Worm (Caenorhabditis elegans): ENCODE results near the gene glt-7.

The glt-7 gene

DNA sequence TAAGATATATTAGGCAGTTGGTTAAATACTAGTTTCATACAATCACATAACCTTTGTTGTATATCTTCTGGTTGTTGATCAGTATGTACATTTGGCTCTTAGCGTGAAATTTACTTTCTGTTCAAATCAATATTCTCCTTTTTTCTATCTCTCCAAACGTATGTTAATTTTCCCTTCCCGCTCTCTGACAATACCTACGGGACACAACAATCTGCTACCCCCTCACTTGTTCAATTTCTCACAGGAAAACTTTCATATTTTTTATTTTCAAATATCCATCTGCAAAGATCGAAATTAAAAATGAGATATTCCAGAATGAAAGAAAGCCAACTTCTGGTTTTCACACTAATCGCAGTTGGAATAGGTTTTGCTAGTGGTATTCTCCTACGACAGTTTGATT lies at the start of gene glt-7:
Gene glt-7, plus strand, starts transcription at position 301 of the 400 bp plus-strand sequence.
- TF ChIP-seq mbf-1 (tag; optimal IDR thresholded peaks at IDR 0.05) (no peak), ama-1 (optimal IDR thresholded peaks at IDR 0.05) (no peak), fos-1 (tag; optimal IDR thresholded peaks at IDR 0.05) (no peak), lsy-2 (tag; optimal IDR thresholded peaks at IDR 0.05) (no peak), ceh-16 (tag; optimal IDR thresholded peaks at IDR 0.05) (no peak), peb-1 (tag; optimal IDR thresholded peaks at IDR 0.05) (no peak), nhr-21 (tag; optimal IDR thresholded peaks at IDR 0.05) (no peak), F13H6.1 (tag; optimal IDR thresholded peaks at IDR 0.05) (no peak), R02D3.7 (tag; optimal IDR thresholded peaks at IDR 0.05) (no peak), sma-9 (GFP tag; optimal IDR thresholded peaks at IDR 0.05) (no peak), sma-9 (tag; optimal IDR thresholded peaks at IDR 0.05) (no peak), unc-39 (tag; optimal IDR thresholded peaks at IDR 0.05) (no peak)

DNA sequence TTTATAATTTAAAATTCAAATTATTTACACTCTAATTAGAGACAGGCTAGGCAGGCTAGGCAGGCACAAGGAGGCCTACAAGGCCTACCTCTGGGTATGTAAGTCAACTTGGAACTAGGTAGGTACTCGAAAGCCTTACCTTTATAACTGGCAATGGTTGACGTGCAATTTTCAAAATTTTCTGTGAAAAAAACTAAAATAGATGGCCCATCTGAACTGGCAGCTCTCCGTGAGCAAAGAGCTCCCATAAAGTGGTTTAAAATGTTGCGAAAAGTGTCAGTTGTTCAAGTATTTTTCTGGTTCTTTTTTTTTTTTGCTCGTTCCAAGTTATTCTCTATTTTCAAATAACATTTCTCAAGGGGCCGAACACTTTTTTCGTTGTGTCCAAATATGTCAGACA lies 47.9 kb upstream of the glt-7 start:
- TF ChIP-seq elt-3 (tag; optimal IDR thresholded peaks at IDR 0.05) (no peak), unc-39 (tag; optimal IDR thresholded peaks at IDR 0.05) (no peak), ceh-16 (tag; optimal IDR thresholded peaks at IDR 0.05) (no peak), dmd-4 (tag; optimal IDR thresholded peaks at IDR 0.05) (no peak), nhr-21 (tag; optimal IDR thresholded peaks at IDR 0.05) (no peak), mab-5 (tag; optimal IDR thresholded peaks at IDR 0.05) (no peak), sma-9 (GFP tag; optimal IDR thresholded peaks at IDR 0.05) (no peak), sma-9 (tag; optimal IDR thresholded peaks at IDR 0.05) (no peak), ceh-82 (tag; optimal IDR thresholded peaks at IDR 0.05) (no peak), Y55F3AM.14 (GFP tag; optimal IDR thresholded peaks at IDR 0.05) (no peak), sma-3 (GFP tag; optimal IDR thresholded peaks at IDR 0.05) (no peak), ztf-11 (tag; optimal IDR thresholded peaks at IDR 0.05) (no peak), ZK546.5 (tag; optimal IDR thresholded peaks at IDR 0.05) (no peak), skn-1 (tag; optimal IDR thresholded peaks at IDR 0.05) (no peak), ztf-1 (GFP tag; conservative IDR thresholded peaks at IDR 0.05) (no peak), lsy-2 (tag; optimal IDR thresholded peaks at IDR 0.05) (no peak), R02D3.7 (tag; optimal IDR thresholded peaks at IDR 0.05) (no peak), elt-1 (tag; optimal IDR thresholded peaks at IDR 0.05) (no peak)

DNA sequence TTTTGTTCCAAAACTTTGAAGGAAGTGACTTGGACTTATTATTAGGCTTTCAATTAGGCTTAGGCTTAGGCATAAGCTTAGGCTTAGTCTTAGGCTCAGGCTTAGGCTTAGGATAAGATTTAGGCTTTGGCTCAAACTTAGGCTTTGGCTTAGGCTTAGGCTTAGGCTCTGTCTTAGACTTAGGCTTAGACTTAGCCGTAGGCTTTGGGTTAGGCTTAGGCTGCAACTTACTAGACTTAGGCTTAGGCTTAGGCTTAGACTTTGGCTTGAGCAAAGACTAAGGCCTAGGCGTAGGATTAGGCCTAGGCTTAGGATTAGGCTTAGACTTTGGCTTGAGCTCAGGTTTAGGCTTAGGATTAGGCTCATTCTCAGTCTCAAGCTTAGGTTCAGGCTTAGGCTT lies 47.2 kb upstream of the glt-7 start:
- TF ChIP-seq dmd-4 (tag; optimal IDR thresholded peaks at IDR 0.05): no peak
- TF ChIP-seq R02D3.7 (tag; optimal IDR thresholded peaks at IDR 0.05): no peak
- no peak for TF ChIP-seq blmp-1 (tag; optimal IDR thresholded peaks at IDR 0.05; ENCODE audit: insufficient read depth)
- TF ChIP-seq aly-2 (tag; optimal IDR thresholded peaks at IDR 0.05): no peak
- TF ChIP-seq ceh-16 (tag; optimal IDR thresholded peaks at IDR 0.05): no peak
- no peak for TF ChIP-seq mbf-1 (tag; optimal IDR thresholded peaks at IDR 0.05)
- no peak for TF ChIP-seq nhr-6 (tag; optimal IDR thresholded peaks at IDR 0.05)
- no peak for TF ChIP-seq unc-55 (GFP tag; optimal IDR thresholded peaks at IDR 0.05)
- TF ChIP-seq elt-1 (tag; optimal IDR thresholded peaks at IDR 0.05): no peak
- no peak for TF ChIP-seq F13H6.1 (tag; optimal IDR thresholded peaks at IDR 0.05)
- no peak for TF ChIP-seq Y55F3AM.14 (GFP tag; optimal IDR thresholded peaks at IDR 0.05)
- TF ChIP-seq unc-62 (GFP tag; optimal IDR thresholded peaks at IDR 0.05): no peak
- TF ChIP-seq lin-13 (GFP tag; optimal IDR thresholded peaks at IDR 0.05): no peak
- TF ChIP-seq nhr-11 (tag; optimal IDR thresholded peaks at IDR 0.05): no peak
- TF ChIP-seq nhr-21 (tag; optimal IDR thresholded peaks at IDR 0.05): no peak
- TF ChIP-seq ceh-82 (tag; optimal IDR thresholded peaks at IDR 0.05): no peak
- no peak for TF ChIP-seq nhr-77 (tag; optimal IDR thresholded peaks at IDR 0.05)
- TF ChIP-seq sem-4 (tag; optimal IDR thresholded peaks at IDR 0.05): no peak
- TF ChIP-seq nhr-129 (tag; optimal IDR thresholded peaks at IDR 0.05): no peak
- no peak for TF ChIP-seq egl-27 (tag; optimal IDR thresholded peaks at IDR 0.05)

DNA sequence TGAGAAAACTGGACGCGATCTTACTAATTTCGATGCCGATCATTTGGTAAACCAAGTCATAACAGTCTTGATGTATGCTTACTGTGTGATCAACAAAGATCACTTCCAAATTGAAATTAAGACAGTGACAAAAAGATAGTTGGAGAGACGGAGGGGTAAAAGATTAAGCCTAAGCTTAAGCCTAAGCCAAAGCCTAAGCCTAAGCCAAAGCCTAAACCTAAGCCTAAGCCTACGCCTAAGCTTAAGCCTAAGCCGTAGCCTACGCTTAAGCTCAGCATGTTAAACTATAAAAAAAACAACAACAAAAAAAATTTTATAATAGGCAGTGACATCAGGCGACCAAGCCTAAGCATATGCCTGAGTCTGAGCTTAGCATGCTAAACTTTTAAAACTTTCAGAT lies 34.8 kb upstream of the glt-7 start:
- TF ChIP-seq nhr-237 (tag; optimal IDR thresholded peaks at IDR 0.05): no peak
- no peak for TF ChIP-seq ztf-4 (tag; optimal IDR thresholded peaks at IDR 0.05)
- TF ChIP-seq lin-13 (GFP tag; optimal IDR thresholded peaks at IDR 0.05): no peak
- TF ChIP-seq crh-2 (tag; optimal IDR thresholded peaks at IDR 0.05): no peak
- TF ChIP-seq elt-1 (tag; optimal IDR thresholded peaks at IDR 0.05): no peak
- TF ChIP-seq mab-5 (tag; optimal IDR thresholded peaks at IDR 0.05): no peak
- no peak for TF ChIP-seq ZK546.5 (tag; optimal IDR thresholded peaks at IDR 0.05)
- no peak for TF ChIP-seq snpc-4 (tag; optimal IDR thresholded peaks at IDR 0.05)
- TF ChIP-seq Y55F3AM.14 (GFP tag; optimal IDR thresholded peaks at IDR 0.05): no peak
- TF ChIP-seq ama-1 (optimal IDR thresholded peaks at IDR 0.05): no peak
- TF ChIP-seq unc-55 (GFP tag; optimal IDR thresholded peaks at IDR 0.05): no peak
- TF ChIP-seq aly-2 (tag; optimal IDR thresholded peaks at IDR 0.05): no peak
- no peak for TF ChIP-seq C34F6.9 (tag; optimal IDR thresholded peaks at IDR 0.05)
